Worm (Caenorhabditis elegans) whole organism, L3 larva: ENCODE data around the gene K09E2.3.

Experiments
- ceh-28 ChIP-seq: fragments of 150-350 bp; optimal IDR thresholded peaks from 2 replicates; lab custom pipeline; 2014; ENCODE audit warnings: missing biosample characterization, missing genetic modification reagents, missing genetic modification characterization
- ceh-9 ChIP-seq: sonication (generic microtip); optimal IDR thresholded peaks from 2 replicates; lab custom pipeline; 2018; ENCODE audit warnings: missing biosample characterization, missing genetic modification characterization
- nhr-11 ChIP-seq: fragments of 150-350 bp; optimal IDR thresholded peaks from 2 replicates; lab custom pipeline; 2014; ENCODE audit warnings: missing biosample characterization, missing genetic modification characterization
- tbx-2 ChIP-seq: sonication (generic microtip); optimal IDR thresholded peaks from 2 replicates; lab custom pipeline; 2016; ENCODE audit warnings: mild to moderate bottlenecking, missing genetic modification characterization, missing compliant biosample characterization

DNA sequence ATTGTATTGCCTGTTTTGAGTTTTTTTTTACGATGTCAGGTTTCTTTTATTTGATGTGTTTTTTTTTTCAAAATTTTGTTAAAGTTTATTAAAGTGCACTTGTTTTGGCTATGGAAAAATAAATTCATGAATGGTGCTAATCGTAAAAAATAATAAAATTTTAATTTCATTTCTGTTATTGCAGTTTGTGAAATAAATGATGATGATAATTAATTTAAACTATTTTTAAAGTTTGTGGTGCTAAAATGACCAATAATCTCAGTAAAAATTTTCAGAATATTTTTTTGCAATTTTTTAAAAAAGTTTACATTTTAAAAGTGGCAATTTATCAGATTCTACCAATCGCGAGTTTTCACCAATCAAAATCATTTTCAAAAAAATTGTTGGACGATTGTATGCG lies 29.1 kb upstream of the K09E2.3 start, which contains the start of gene stg-2:
- no peak for TF ChIP-seq nhr-11 (tag; lab: Kevin White, UChicago)
- TF ChIP-seq ceh-28 (tag; lab: Kevin White, UChicago), result no peak
- no peak for TF ChIP-seq ceh-9 (tag; lab: Kevin White, UChicago)
- TF ChIP-seq tbx-2 (tag; lab: Kevin White, UChicago), result no peak
